Fruit fly (Drosophila melanogaster) whole organism, embryonic: ENCODE results near the gene CG11970.

Experiments
- Adf1 ChIP-seq: fragments of 200-800 bp; sonication (Bioruptor generic); IDR thresholded peaks from 2 replicates; pipeline ENCODE4 v1.3.6; 2022; ENCODE audit warnings: missing biosample characterization, missing genetic modification characterization
- Atf3 ChIP-seq: fragments of 200-800 bp; sonication (Bioruptor generic); optimal IDR thresholded peaks from 3 replicates; lab custom pipeline; 2016; ENCODE audit warnings: missing biosample characterization, missing genetic modification characterization
- Awh ChIP-seq: fragments of 200-800 bp; sonication (Bioruptor generic); IDR thresholded peaks from 2 replicates; pipeline ENCODE4, ENCODE4 v1.3.6; 2022; ENCODE audit warnings: missing biosample characterization, missing genetic modification characterization
- BtbVII ChIP-seq: fragments of 200-800 bp; sonication (Bioruptor generic); optimal IDR thresholded peaks from 3 replicates; lab custom pipeline; 2017; ENCODE audit warnings: missing biosample characterization, mild to moderate bottlenecking, missing genetic modification characterization
- CG10274 ChIP-seq: fragments of 200-800 bp; sonication (Bioruptor generic); optimal IDR thresholded peaks from 3 replicates; lab custom pipeline; 2017; ENCODE audit warnings: missing biosample characterization, mild to moderate bottlenecking, missing genetic modification characterization
- CG10431 ChIP-seq: fragments of 200-800 bp; sonication (Bioruptor generic); optimal IDR thresholded peaks from 3 replicates; lab custom pipeline; 2018; ENCODE audit warnings: missing biosample characterization, mild to moderate bottlenecking, missing genetic modification characterization
- CG10543 ChIP-seq: fragments of 200-800 bp; sonication (Bioruptor generic); optimal IDR thresholded peaks from 3 replicates; lab custom pipeline; 2017; ENCODE audit warnings: missing biosample characterization, mild to moderate bottlenecking, missing genetic modification characterization, moderate library complexity
- CG10565 ChIP-seq: fragments of 200-800 bp; sonication (Bioruptor generic); optimal IDR thresholded peaks from 3 replicates; lab custom pipeline; 2016; ENCODE audit warnings: missing biosample characterization, mild to moderate bottlenecking, missing genetic modification characterization
- CG11247 ChIP-seq: fragments of 200-800 bp; sonication (Bioruptor generic); IDR thresholded peaks from 2 replicates; pipeline ENCODE4 v1.3.6; 2022; ENCODE audit warnings: missing biosample characterization, missing genetic modification characterization
- CG12219 ChIP-seq: fragments of 200-800 bp; sonication (Bioruptor generic); optimal IDR thresholded peaks from 3 replicates; lab custom pipeline; 2018; ENCODE audit warnings: missing biosample characterization, mild to moderate bottlenecking, missing genetic modification characterization
- CG12299 ChIP-seq: fragments of 200-800 bp; sonication (Bioruptor generic); optimal IDR thresholded peaks from 2 replicates; lab custom pipeline; 2018; ENCODE audit warnings: missing biosample characterization, mild to moderate bottlenecking, missing genetic modification characterization
- CG13296 ChIP-seq: fragments of 200-800 bp; sonication (Bioruptor generic); optimal IDR thresholded peaks from 3 replicates; lab custom pipeline; 2018; ENCODE audit warnings: missing biosample characterization, mild to moderate bottlenecking, missing genetic modification characterization
- CG13624 ChIP-seq: fragments of 200-800 bp; sonication (Bioruptor generic); optimal IDR thresholded peaks from 2 replicates; lab custom pipeline; 2016; ENCODE audit warnings: missing biosample characterization, missing genetic modification characterization
- CG2199 ChIP-seq: fragments of 200-800 bp; sonication (Bioruptor generic); IDR thresholded peaks from 3 replicates; pipeline ENCODE4 v1.3.6; 2022; ENCODE audit warnings: missing biosample characterization, missing genetic modification characterization
- CG2678 ChIP-seq: fragments of 200-800 bp; sonication (Bioruptor generic); optimal IDR thresholded peaks from 3 replicates; lab custom pipeline; 2019; ENCODE audit warnings: missing biosample characterization, mild to moderate bottlenecking, missing genetic modification characterization, moderate library complexity
- CG3163 ChIP-seq: fragments of 200-800 bp; sonication (Bioruptor generic); optimal IDR thresholded peaks from 3 replicates; lab custom pipeline; 2016; ENCODE audit warnings: missing biosample characterization, missing genetic modification characterization
- CG32532 ChIP-seq: fragments of 200-800 bp; sonication (Bioruptor generic); IDR thresholded peaks from 2 replicates; pipeline ENCODE4 v1.3.6; 2022; ENCODE audit warnings: missing biosample characterization, missing genetic modification characterization
- CG34224 ChIP-seq: fragments of 200-800 bp; sonication (Bioruptor generic); IDR thresholded peaks from 3 replicates; pipeline ENCODE4 v1.3.6; 2022; ENCODE audit warnings: missing biosample characterization, missing genetic modification characterization; ENCODE audit not compliant: partially characterized antibody
- CG34376 ChIP-seq: fragments of 200-800 bp; sonication (Bioruptor generic); optimal IDR thresholded peaks from 2 replicates; lab custom pipeline; 2018; ENCODE audit warnings: missing biosample characterization, mild to moderate bottlenecking, missing genetic modification characterization
- CG34422 ChIP-seq: fragments of 200-800 bp; sonication (Bioruptor generic); IDR thresholded peaks from 3 replicates; pipeline ENCODE4 v1.3.6; 2022; ENCODE audit warnings: missing biosample characterization, missing genetic modification characterization
- CG8765 ChIP-seq: fragments of 200-800 bp; sonication (Bioruptor generic); IDR thresholded peaks from 2 replicates; pipeline ENCODE4 v1.3.6; 2022; ENCODE audit warnings: missing biosample characterization, missing genetic modification characterization
- D19A ChIP-seq: fragments of 200-800 bp; optimal IDR thresholded peaks from 3 replicates; lab custom pipeline; 2019; ENCODE audit warnings: missing biosample characterization, mild to moderate bottlenecking, missing genetic modification characterization, moderate library complexity
- Dll ChIP-seq: fragments of 200-800 bp; sonication (Bioruptor generic); IDR thresholded peaks from 4 replicates; pipeline ENCODE4 v1.3.6; 2022; ENCODE audit warnings: missing biosample characterization, missing genetic modification characterization; ENCODE audit not compliant: partially characterized antibody
- HmgZ ChIP-seq: fragments of 200-800 bp; sonication (Bioruptor generic); optimal IDR thresholded peaks from 2 replicates; lab custom pipeline; 2018; ENCODE audit warnings: missing biosample characterization, mild to moderate bottlenecking, missing genetic modification characterization
- MESR4 ChIP-seq: fragments of 200-800 bp; sonication (Bioruptor generic); optimal IDR thresholded peaks from 2 replicates; lab custom pipeline; 2018; ENCODE audit warnings: missing biosample characterization, mild to moderate bottlenecking, missing genetic modification characterization, moderate library complexity
- Trl ChIP-seq, 3 experiments: fragments of >200 bp in 2 of 3; fragments of 200-800 bp in 1 of 3; sonication (Bioruptor generic) in 1 of 3; optimal IDR thresholded peaks; 2 replicates in 1 of 3; 3 replicates in 2 of 3; lab custom pipeline; 2016 to 2017; ENCODE audit warnings: missing biosample characterization in 1 of 3, missing genetic modification characterization in 1 of 3
- chm ChIP-seq: fragments of 200-800 bp; sonication (Bioruptor generic); IDR thresholded peaks from 2 replicates; pipeline ENCODE4 v1.3.6; 2022; ENCODE audit warnings: missing biosample characterization, missing genetic modification characterization
- ci ChIP-seq: fragments of 200-800 bp; sonication (Bioruptor generic); IDR thresholded peaks from 3 replicates; pipeline ENCODE4 v1.3.6; 2022; ENCODE audit warnings: missing biosample characterization, missing genetic modification characterization
- crol ChIP-seq: fragments of 200-800 bp; sonication (Bioruptor generic); IDR thresholded peaks from 2 replicates; pipeline ENCODE4 v1.3.6; 2022; ENCODE audit warnings: missing biosample characterization, missing genetic modification characterization
- cwo ChIP-seq: fragments of 200-800 bp; sonication (Bioruptor generic); optimal IDR thresholded peaks from 3 replicates; lab custom pipeline; 2017; ENCODE audit warnings: missing biosample characterization, missing genetic modification characterization, mild to moderate bottlenecking, moderate library complexity, missing genetic modification reagents
- exex ChIP-seq: fragments of 200-800 bp; sonication (Bioruptor generic); optimal IDR thresholded peaks from 4 replicates; lab custom pipeline; 2018; ENCODE audit warnings: missing biosample characterization, mild to moderate bottlenecking, missing genetic modification characterization, moderate library complexity
- fu2 ChIP-seq: fragments of 200-800 bp; sonication (Bioruptor generic); optimal IDR thresholded peaks from 2 replicates; lab custom pipeline; 2016; ENCODE audit warnings: missing biosample characterization, missing genetic modification characterization
- gce ChIP-seq: fragments of 200-800 bp; sonication (Bioruptor generic); IDR thresholded peaks from 3 replicates; pipeline ENCODE4 v1.3.6; 2022; ENCODE audit warnings: missing biosample characterization, missing genetic modification characterization
- gro ChIP-seq: fragments of 200-800 bp; sonication (Bioruptor generic); optimal IDR thresholded peaks from 2 replicates; lab custom pipeline; 2016; ENCODE audit warnings: missing biosample characterization, missing genetic modification characterization
- hkb ChIP-seq, 2 experiments: fragments of 200-800 bp in 1 of 2; fragments of >200 bp in 1 of 2; sonication (Bioruptor generic) in 1 of 2; IDR thresholded peaks in 1 of 2; optimal IDR thresholded peaks in 1 of 2; 2 replicates each; pipeline versions ENCODE4 v1.3.6 to Lab custom; 2017 to 2022; ENCODE audit warnings: missing biosample characterization in 1 of 2, missing genetic modification characterization in 1 of 2
- kah ChIP-seq: fragments of 200-800 bp; sonication (Bioruptor generic); optimal IDR thresholded peaks from 2 replicates; lab custom pipeline; 2018; ENCODE audit warnings: missing biosample characterization, mild to moderate bottlenecking, missing genetic modification characterization
- kay ChIP-seq: fragments of 200-800 bp; sonication (Bioruptor generic); optimal IDR thresholded peaks from 2 replicates; lab custom pipeline; 2016; ENCODE audit warnings: missing biosample characterization, missing genetic modification characterization
- lov ChIP-seq, 2 experiments: fragments of 200-800 bp in 1 of 2; fragments of >200 bp in 1 of 2; sonication (Bioruptor generic) in 1 of 2; IDR thresholded peaks in 1 of 2; optimal IDR thresholded peaks in 1 of 2; 2 replicates in 1 of 2; 3 replicates in 1 of 2; pipeline versions ENCODE4 v1.3.6 to Lab custom; 2017 to 2022; ENCODE audit warnings: missing biosample characterization in 1 of 2, missing genetic modification characterization in 1 of 2
- phol ChIP-seq: fragments of 200-800 bp; sonication (Bioruptor generic); optimal IDR thresholded peaks from 3 replicates; lab custom pipeline; 2018; ENCODE audit warnings: missing biosample characterization, mild to moderate bottlenecking, missing genetic modification characterization, moderate library complexity
- scrt ChIP-seq: fragments of 200-800 bp; sonication (Bioruptor generic); optimal IDR thresholded peaks from 2 replicates; lab custom pipeline; 2018; ENCODE audit warnings: missing biosample characterization, mild to moderate bottlenecking, missing genetic modification characterization, moderate library complexity
- sna ChIP-seq: fragments of 200-800 bp; sonication (Bioruptor generic); IDR thresholded peaks from 2 replicates; pipeline ENCODE4 v1.3.6; 2022; ENCODE audit warnings: missing biosample characterization, missing genetic modification characterization; ENCODE audit not compliant: partially characterized antibody
- sqz ChIP-seq: fragments of 200-800 bp; sonication (Bioruptor generic); optimal IDR thresholded peaks from 3 replicates; lab custom pipeline; 2018; ENCODE audit warnings: missing biosample characterization, mild to moderate bottlenecking, missing genetic modification characterization
- ssp ChIP-seq: fragments of 200-800 bp; sonication (Bioruptor generic); IDR thresholded peaks from 2 replicates; pipeline ENCODE4 v1.3.6; 2022; ENCODE audit warnings: missing biosample characterization, missing genetic modification characterization
- stc ChIP-seq: fragments of 200-800 bp; sonication (Bioruptor generic); IDR thresholded peaks from 2 replicates; pipeline ENCODE4 v1.3.6; 2022; ENCODE audit warnings: missing biosample characterization, missing genetic modification characterization
- unc-4 ChIP-seq: fragments of 200-800 bp; sonication (Bioruptor generic); IDR thresholded peaks from 2 replicates; pipeline ENCODE4 v1.3.6; 2022; ENCODE audit warnings: missing biosample characterization, missing genetic modification characterization; ENCODE audit not compliant: partially characterized antibody
- vnd ChIP-seq: fragments of 200-800 bp; sonication (Bioruptor generic); IDR thresholded peaks from 3 replicates; pipeline ENCODE4 v1.3.6; 2022; ENCODE audit warnings: missing biosample characterization, missing genetic modification characterization; ENCODE audit not compliant: partially characterized antibody
- z ChIP-seq: fragments of 200-800 bp; sonication (Bioruptor generic); IDR thresholded peaks from 3 replicates; pipeline ENCODE4 v1.3.6; 2022; ENCODE audit warnings: missing biosample characterization, missing genetic modification characterization
- zfh1 ChIP-seq: fragments of 200-800 bp; sonication (Bioruptor generic); IDR thresholded peaks from 3 replicates; pipeline ENCODE4 v1.3.6; 2022; ENCODE audit warnings: missing biosample characterization, missing genetic modification characterization

CG11970 gene

dm6 chr3R:8980776-8981165, 3.7 kb upstream of the CG11970 start, which contains the start of gene CAHbeta (continued):
- TF ChIP-seq CG10274 (GFP tag; lab: Kevin White, UChicago) (no peak), ci (GFP tag; lab: Robert Waterston, UW) (peak; percentile 43; the same call in 1 of the 3 replicates), CG2199 (GFP tag; lab: Robert Waterston, UW) (0 out of 3 replicates have a peak, but pooled peaks have one; percentile 2), CG32532 (GFP tag; lab: Robert Waterston, UW) (peak; percentile 36; the same call in 1 of the 2 replicates), CG3163 (peak; percentile 62), Trl (optimal IDR thresholded peaks at IDR 0.05; lab: Kevin White, UChicago) (peak; percentile 80 to 93), Trl (GFP tag; optimal IDR thresholded peaks at IDR 0.05; lab: Kevin White, UChicago) (no peak), stc (peak; percentile 23; the same call in 1 of the 2 replicates), sna (GFP tag; lab: Robert Waterston, UW) (no peak), exex (tag; lab: Kevin White, UChicago) (peak; percentile 17), CG8765 (GFP tag; lab: Robert Waterston, UW) (no peak), scrt (GFP tag; lab: Kevin White, UChicago) (peak; percentile 84), sqz (GFP tag; lab: Kevin White, UChicago) (peak; percentile 63), CG10565 (GFP tag; lab: Kevin White, UChicago) (no peak), Adf1 (GFP tag; lab: Robert Waterston, UW) (0 out of 2 replicates have a peak, but pooled peaks have one; percentile 15), CG34224 (GFP tag; lab: Robert Waterston, UW) (peak; percentile 21; the same call in 1 of the 3 replicates), D19A (no peak), CG13624 (GFP tag; lab: Kevin White, UChicago) (peak; percentile 31), z (GFP tag; lab: Robert Waterston, UW) (no peak), CG34376 (peak; percentile 81), BtbVII (GFP tag; lab: Kevin White, UChicago) (peak; percentile 40), CG13296 (GFP tag; lab: Kevin White, UChicago) (peak; percentile 33), CG10543 (GFP tag; lab: Kevin White, UChicago) (peak; percentile 74), hkb (optimal IDR thresholded peaks at IDR 0.05; lab: Kevin White, UChicago) (no peak), hkb (GFP tag; IDR thresholded peaks at IDR 0.05; lab: Robert Waterston, UW) (peak; percentile 44; the same call in 1 of the 2 replicates), CG12299 (tag; lab: Kevin White, UChicago) (peak; percentile 56), CG34422 (GFP tag; lab: Robert Waterston, UW) (peak; percentile 12; the same call in 1 of the 3 replicates), lov (optimal IDR thresholded peaks at IDR 0.05; lab: Kevin White, UChicago) (no peak), lov (GFP tag; IDR thresholded peaks at IDR 0.05; lab: Robert Waterston, UW) (no peak), Dll (GFP tag; lab: Robert Waterston, UW) (peak; percentile 34; the same call in 1 of the 4 replicates), kah (GFP tag; lab: Kevin White, UChicago) (peak; percentile 27), CG11247 (GFP tag; lab: Robert Waterston, UW) (no peak), MESR4 (GFP tag; lab: Kevin White, UChicago) (no peak), zfh1 (GFP tag; lab: Robert Waterston, UW) (no peak), ssp (GFP tag; lab: Robert Waterston, UW) (no peak), Awh (GFP tag; lab: Robert Waterston, UW) (no peak), unc-4 (GFP tag; lab: Robert Waterston, UW) (0 out of 2 replicates have a peak, but pooled peaks have one; percentile 7), gro (GFP tag; lab: Kevin White, UChicago) (peak; percentile 36), Atf3 (GFP tag; lab: Kevin White, UChicago) (no peak), gce (GFP tag; lab: Robert Waterston, UW) (no peak), kay (peak; percentile 15), chm (GFP tag; lab: Robert Waterston, UW) (peak; percentile 41; the same call in 1 of the 2 replicates), fu2 (no peak), cwo (peak; percentile 75), HmgZ (peak; percentile 38), phol (tag; lab: Kevin White, UChicago) (no peak), crol (GFP tag; lab: Robert Waterston, UW) (no peak), vnd (GFP tag; lab: Robert Waterston, UW) (no peak), CG10431 (GFP tag; lab: Kevin White, UChicago) (no peak), CG12219 (GFP tag; lab: Kevin White, UChicago) (peak; percentile 6), CG2678 (tag; lab: Kevin White, UChicago) (no peak)
